Worm (Caenorhabditis elegans) whole organism, young adult: ENCODE measurements around the gene igcm-4.
"Not testable (repeated sequence)": the region's sequence is repeated elsewhere in the genome, so short reads cannot be mapped to it uniquely, and the experiment has no call there.

Experiments
- B0019.2 ChIP-seq: fragments of 200-800 bp; sonication (Bioruptor generic); conservative IDR thresholded peaks from 2 replicates; pipeline ENCODE4 v1.3.6; 2022; ENCODE audit warnings: missing genetic modification reagents, missing genetic modification characterization, missing compliant biosample characterization
- C17E4.6 ChIP-seq: fragments of 200-800 bp; sonication (Bioruptor generic); IDR thresholded peaks from 2 replicates; pipeline ENCODE4 v1.3.6; 2022; ENCODE audit warnings: missing genetic modification reagents, missing genetic modification characterization, missing compliant biosample characterization
- D2030.7 ChIP-seq: fragments of 200-800 bp; sonication (Bioruptor generic); IDR thresholded peaks from 2 replicates; pipeline ENCODE4 v1.3.6; 2022; ENCODE audit warnings: missing genetic modification reagents, missing genetic modification characterization, missing compliant biosample characterization
- F33H1.4 ChIP-seq: fragments of 200-800 bp; sonication (Bioruptor generic); IDR thresholded peaks from 2 replicates; pipeline ENCODE4 v1.3.6; 2022; ENCODE audit warnings: missing genetic modification reagents, missing genetic modification characterization, missing compliant biosample characterization
- F39B2.1 ChIP-seq: fragments of 200-800 bp; sonication (Bioruptor generic); IDR thresholded peaks from 2 replicates; pipeline ENCODE4 v1.3.6; 2022; ENCODE audit warnings: missing genetic modification reagents, missing genetic modification characterization, missing compliant biosample characterization
- K11D2.4 ChIP-seq: fragments of 200-800 bp; sonication (Bioruptor generic); IDR thresholded peaks from 2 replicates; pipeline ENCODE4 v1.3.6; 2022; ENCODE audit warnings: missing genetic modification reagents, missing genetic modification characterization, missing compliant biosample characterization
- Y53F4B.3 ChIP-seq: fragments of 200-800 bp; sonication (Bioruptor generic); IDR thresholded peaks from 2 replicates; pipeline ENCODE4 v1.3.6; 2022; ENCODE audit warnings: missing genetic modification reagents, missing genetic modification characterization, missing compliant biosample characterization
- Y53G8AR.9 ChIP-seq: fragments of 200-800 bp; sonication (Bioruptor generic); conservative IDR thresholded peaks from 2 replicates; pipeline ENCODE4 v1.3.6; 2022; ENCODE audit warnings: missing genetic modification reagents, missing genetic modification characterization, missing compliant biosample characterization
- Y56A3A.18 ChIP-seq: fragments of 200-800 bp; sonication (Bioruptor generic); IDR thresholded peaks from 2 replicates; pipeline ENCODE4 v1.3.6; 2022; ENCODE audit warnings: missing genetic modification reagents, missing genetic modification characterization, missing compliant biosample characterization
- Y67H2A.10 ChIP-seq: fragments of 200-800 bp; sonication (Bioruptor generic); conservative IDR thresholded peaks from 2 replicates; pipeline ENCODE4 v1.3.6; 2022; ENCODE audit warnings: missing genetic modification reagents, missing genetic modification characterization, missing compliant biosample characterization
- Y79H2A.3 ChIP-seq: fragments of 200-800 bp; sonication (Bioruptor generic); conservative IDR thresholded peaks from 2 replicates; pipeline ENCODE4 v1.3.6; 2022; ENCODE audit warnings: missing genetic modification reagents, missing genetic modification characterization, missing compliant biosample characterization
- Y95B8A.8 ChIP-seq: fragments of 200-800 bp; sonication (Bioruptor generic); IDR thresholded peaks from 2 replicates; pipeline ENCODE4 v1.3.6; 2022; ENCODE audit warnings: missing genetic modification reagents, missing genetic modification characterization, missing compliant biosample characterization
- aptf-2 ChIP-seq: fragments of 200-800 bp; sonication (Bioruptor generic); conservative IDR thresholded peaks from 2 replicates; pipeline ENCODE4 v1.3.6; 2022; ENCODE audit warnings: missing genetic modification reagents, missing genetic modification characterization, missing compliant biosample characterization
- aptf-3 ChIP-seq: fragments of 200-800 bp; sonication (Bioruptor generic); IDR thresholded peaks from 2 replicates; pipeline ENCODE4 v1.3.6; 2022; ENCODE audit warnings: missing genetic modification characterization, missing compliant biosample characterization
- attf-3 ChIP-seq: fragments of 200-800 bp; sonication (Bioruptor generic); conservative IDR thresholded peaks from 2 replicates; pipeline ENCODE4 v1.3.6; 2022; ENCODE audit warnings: missing genetic modification reagents, missing genetic modification characterization, missing compliant biosample characterization
- attf-6 ChIP-seq: fragments of 200-800 bp; sonication (Bioruptor generic); IDR thresholded peaks from 2 replicates; pipeline ENCODE4 v1.3.6; 2022; ENCODE audit warnings: missing genetic modification reagents, missing genetic modification characterization, missing compliant biosample characterization
- bed-1 ChIP-seq: fragments of 200-800 bp; sonication (Bioruptor generic); IDR thresholded peaks from 2 replicates; pipeline ENCODE4 v1.3.6; 2022; ENCODE audit warnings: missing genetic modification reagents, missing genetic modification characterization, missing compliant biosample characterization
- bed-2 ChIP-seq: fragments of 200-800 bp; sonication (Bioruptor generic); IDR thresholded peaks from 2 replicates; pipeline ENCODE4 v1.3.6; 2022; ENCODE audit warnings: missing genetic modification reagents, missing genetic modification characterization, missing compliant biosample characterization
- cebp-1 ChIP-seq, 2 experiments: fragments of 200-800 bp in 1 of 2; sonication (Bioruptor generic) in 1 of 2; sonication (generic microtip) in 1 of 2; IDR thresholded peaks in 1 of 2; optimal IDR thresholded peaks in 1 of 2; 2 replicates each; pipeline versions ENCODE4 v1.3.6 to Lab custom; 2017 to 2022; ENCODE audit warnings: missing compliant biosample characterization in 2 of 2, missing genetic modification characterization in 2 of 2, mild to moderate bottlenecking in 1 of 2, missing genetic modification reagents in 1 of 2, moderate library complexity in 1 of 2
- ceh-100 ChIP-seq: fragments of 200-800 bp; sonication (Bioruptor generic); IDR thresholded peaks from 2 replicates; pipeline ENCODE4 v1.3.6; 2022; ENCODE audit warnings: missing genetic modification reagents, missing genetic modification characterization, missing compliant biosample characterization
- ceh-40 ChIP-seq: fragments of 200-800 bp; sonication (Bioruptor generic); IDR thresholded peaks from 2 replicates; pipeline ENCODE4 v1.3.6; 2022; ENCODE audit warnings: missing genetic modification characterization, missing compliant biosample characterization
- ceh-58 ChIP-seq: fragments of 200-800 bp; sonication (Bioruptor generic); IDR thresholded peaks from 2 replicates; pipeline ENCODE4 v1.3.6; 2022; ENCODE audit warnings: missing genetic modification characterization, missing compliant biosample characterization
- ceh-91 ChIP-seq: fragments of 200-800 bp; sonication (Bioruptor generic); IDR thresholded peaks from 2 replicates; pipeline ENCODE4 v1.3.6; 2022; ENCODE audit warnings: missing genetic modification reagents, missing genetic modification characterization, missing compliant biosample characterization
- dox-1 ChIP-seq: fragments of 200-800 bp; sonication (Bioruptor generic); IDR thresholded peaks from 2 replicates; pipeline ENCODE4 v1.3.6; 2022; ENCODE audit warnings: missing genetic modification reagents, missing genetic modification characterization, missing compliant biosample characterization
- egl-18 ChIP-seq: fragments of 200-800 bp; sonication (Bioruptor generic); IDR thresholded peaks from 2 replicates; pipeline ENCODE4 v1.3.6; 2022; ENCODE audit warnings: missing genetic modification reagents, missing genetic modification characterization, missing compliant biosample characterization
- egl-44 ChIP-seq: fragments of 200-800 bp; sonication (Bioruptor generic); IDR thresholded peaks from 2 replicates; pipeline ENCODE4 v1.3.6; 2022; ENCODE audit warnings: missing genetic modification reagents, missing genetic modification characterization, missing compliant biosample characterization
- ekl-4 ChIP-seq: fragments of 200-800 bp; sonication (Bioruptor generic); IDR thresholded peaks from 2 replicates; pipeline ENCODE4 v1.3.6; 2022; ENCODE audit warnings: missing genetic modification reagents, missing genetic modification characterization, missing compliant biosample characterization
- hmg-20 ChIP-seq: fragments of 200-800 bp; sonication (Bioruptor generic); IDR thresholded peaks from 2 replicates; pipeline ENCODE4 v1.3.6; 2022; ENCODE audit warnings: missing genetic modification reagents, missing genetic modification characterization, missing compliant biosample characterization
- hsf-1 ChIP-seq: fragments of 200-800 bp; sonication (Bioruptor generic); IDR thresholded peaks from 2 replicates; pipeline ENCODE4 v1.3.6; 2022; ENCODE audit warnings: missing genetic modification reagents, missing genetic modification characterization, missing compliant biosample characterization
- let-526 ChIP-seq: fragments of 200-800 bp; sonication (Bioruptor generic); IDR thresholded peaks from 2 replicates; pipeline ENCODE4 v1.3.6; 2022; ENCODE audit warnings: missing genetic modification reagents, missing genetic modification characterization, missing compliant biosample characterization
- lin-26 ChIP-seq: fragments of 200-800 bp; sonication (Bioruptor generic); IDR thresholded peaks from 2 replicates; pipeline ENCODE4 v1.3.6; 2022; ENCODE audit warnings: missing genetic modification reagents, missing genetic modification characterization, missing compliant biosample characterization
- madf-3 ChIP-seq: fragments of 200-800 bp; sonication (Bioruptor generic); IDR thresholded peaks from 2 replicates; pipeline ENCODE4 v1.3.6; 2022; ENCODE audit warnings: missing genetic modification reagents, missing genetic modification characterization, missing compliant biosample characterization
- madf-6 ChIP-seq: fragments of 200-800 bp; sonication (Bioruptor generic); IDR thresholded peaks from 2 replicates; pipeline ENCODE4 v1.3.6; 2022; ENCODE audit warnings: missing genetic modification reagents, missing genetic modification characterization, missing compliant biosample characterization
- madf-8 ChIP-seq: fragments of 200-800 bp; sonication (Bioruptor generic); conservative IDR thresholded peaks from 2 replicates; pipeline ENCODE4 v1.3.6; 2022; ENCODE audit warnings: missing genetic modification reagents, missing genetic modification characterization, missing compliant biosample characterization
- mcd-1 ChIP-seq: fragments of 200-800 bp; sonication (Bioruptor generic); IDR thresholded peaks from 2 replicates; pipeline ENCODE4 v1.3.6; 2022; ENCODE audit warnings: missing genetic modification reagents, missing genetic modification characterization, missing compliant biosample characterization
- nfya-2 ChIP-seq: fragments of 200-800 bp; sonication (Bioruptor generic); IDR thresholded peaks from 2 replicates; pipeline ENCODE4 v1.3.6; 2022; ENCODE audit warnings: missing genetic modification reagents, missing genetic modification characterization, missing compliant biosample characterization
- nfyb-1 ChIP-seq: fragments of 200-800 bp; sonication (Bioruptor generic); IDR thresholded peaks from 2 replicates; pipeline ENCODE4 v1.3.6; 2022; ENCODE audit warnings: missing genetic modification reagents, missing genetic modification characterization, missing compliant biosample characterization
- nhr-120 ChIP-seq: fragments of 200-800 bp; sonication (Bioruptor generic); IDR thresholded peaks from 2 replicates; pipeline ENCODE4 v1.3.6; 2022; ENCODE audit warnings: missing genetic modification characterization, missing compliant biosample characterization
- pbrm-1 ChIP-seq: fragments of 200-800 bp; sonication (Bioruptor generic); IDR thresholded peaks from 2 replicates; pipeline ENCODE4 v1.3.6; 2022; ENCODE audit warnings: missing genetic modification reagents, missing genetic modification characterization, missing compliant biosample characterization
- sea-2 ChIP-seq: fragments of 200-800 bp; sonication (Bioruptor generic); IDR thresholded peaks from 2 replicates; pipeline ENCODE4 v1.3.6; 2022; ENCODE audit warnings: missing genetic modification characterization, missing compliant biosample characterization
- ztf-25 ChIP-seq: fragments of 200-800 bp; sonication (Bioruptor generic); IDR thresholded peaks from 2 replicates; pipeline ENCODE4 v1.3.6; 2022; ENCODE audit warnings: missing genetic modification reagents, missing genetic modification characterization, missing compliant biosample characterization
- ztf-28 ChIP-seq: fragments of 200-800 bp; sonication (Bioruptor generic); IDR thresholded peaks from 2 replicates; pipeline ENCODE4 v1.3.6; 2022; ENCODE audit warnings: missing genetic modification reagents, missing genetic modification characterization, missing compliant biosample characterization

Gene igcm-4

DNA sequence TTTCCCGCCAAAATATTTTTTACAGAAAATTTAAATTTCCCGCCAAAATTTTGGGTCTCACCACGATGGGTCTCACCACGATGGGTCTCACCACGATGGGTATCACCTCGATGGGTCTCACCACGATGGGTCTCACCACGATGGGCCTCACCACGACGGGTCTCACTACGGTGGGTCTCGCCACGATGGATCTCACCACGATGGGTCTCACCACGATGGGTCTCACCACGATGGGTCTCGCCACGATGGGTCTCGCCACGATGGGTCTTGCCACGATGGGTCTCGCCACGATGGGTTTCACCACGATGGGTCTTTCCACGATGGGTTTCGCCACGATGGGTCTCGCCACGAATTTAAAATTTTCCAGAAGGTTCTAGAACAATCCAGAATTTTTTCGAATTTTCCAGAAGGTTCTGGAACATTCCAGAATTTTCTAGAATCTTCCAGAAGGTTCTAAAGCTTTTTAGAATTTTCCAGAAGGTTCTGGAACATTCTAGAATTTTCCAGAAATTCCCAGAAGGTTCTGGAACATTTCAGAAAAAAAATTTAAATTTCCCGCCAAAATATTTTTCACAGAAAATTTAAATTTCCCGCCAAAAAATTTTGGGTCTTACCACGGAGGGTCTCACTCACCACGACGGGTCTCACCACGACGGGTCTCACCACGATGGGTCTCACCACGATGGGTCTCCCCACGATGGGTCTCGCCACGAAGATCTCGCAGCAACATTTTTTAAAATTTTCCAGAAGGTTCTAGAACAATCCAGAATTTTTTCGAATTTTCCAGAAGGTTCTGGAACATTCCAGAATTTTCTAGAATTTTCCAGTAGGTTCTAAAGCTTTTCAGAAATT lies 12.6 kb upstream of the igcm-4 start (continued):
- TF ChIP-seq madf-3 (GFP tag; lab: Robert Waterston, UW): peak; percentile 53; the same call in 1 of the 2 replicates
- TF ChIP-seq ceh-100 (GFP tag; lab: Robert Waterston, UW): peak; percentile 52
- 0 out of 2 replicates have a peak, but pooled peaks have one; percentile 42 for TF ChIP-seq Y53G8AR.9 (GFP tag; lab: Robert Waterston, UW)
- peak; percentile 51; the same call in 1 of the 2 replicates for TF ChIP-seq lin-26
- peak; percentile 93; the same call in 1 of the 2 replicates for TF ChIP-seq nhr-120

DNA sequence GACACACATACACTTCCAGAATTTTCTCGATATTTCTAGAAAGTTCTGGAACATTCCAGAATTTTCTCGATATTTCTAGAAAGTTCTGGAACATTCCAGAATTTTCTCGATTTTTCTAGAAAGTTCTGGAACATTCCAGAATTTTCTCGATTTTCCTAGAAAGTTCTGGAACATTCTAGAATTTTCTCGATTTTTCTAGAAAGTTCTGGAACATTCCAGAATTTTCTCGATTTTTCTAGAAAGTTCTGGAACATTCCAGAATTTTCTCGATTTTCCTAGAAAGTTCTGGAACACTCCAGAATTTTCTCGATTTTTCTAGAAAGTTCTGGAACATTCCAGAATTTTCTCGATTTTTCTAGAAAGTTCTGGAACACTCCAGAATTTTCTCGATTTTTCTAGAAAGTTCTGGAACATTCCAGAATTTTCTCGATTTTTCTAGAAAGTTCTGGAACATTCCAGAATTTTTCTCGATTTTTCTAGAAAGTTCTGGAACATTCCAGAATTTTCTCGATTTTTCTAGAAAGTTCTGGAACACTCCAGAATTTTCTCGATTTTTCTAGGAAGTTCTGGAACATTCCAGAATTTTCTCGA lies 11.8 kb upstream of the igcm-4 start:
- peak; percentile 89; the same call in 1 of the 2 replicates for TF ChIP-seq bed-1 (GFP tag; lab: Robert Waterston, UW)
- peak; percentile 98; the same call in 1 of the 2 replicates for TF ChIP-seq ztf-25
- TF ChIP-seq nfyb-1 (GFP tag; lab: Robert Waterston, UW): peak; percentile 96
- TF ChIP-seq D2030.7 (GFP tag; lab: Robert Waterston, UW): peak; percentile 98
- peak; percentile 91; the same call in 1 of the 2 replicates for TF ChIP-seq Y56A3A.18
- peak; percentile 61; the same call in 1 of the 2 replicates for TF ChIP-seq mcd-1 (GFP tag; lab: Robert Waterston, UW)
- peak; percentile 94; the same call in 1 of the 2 replicates for TF ChIP-seq Y79H2A.3 (GFP tag; lab: Robert Waterston, UW)
- TF ChIP-seq ekl-4 (GFP tag; lab: Robert Waterston, UW): peak; percentile 98
- peak; percentile 76 for TF ChIP-seq cebp-1 (GFP tag; IDR thresholded peaks at IDR 0.05; lab: Robert Waterston, UW)
- TF ChIP-seq cebp-1 (tag; optimal IDR thresholded peaks at IDR 0.05; lab: Kevin White, UChicago): not testable (repeated sequence)
- TF ChIP-seq aptf-2 (GFP tag; lab: Robert Waterston, UW): peak; percentile 83
- TF ChIP-seq sea-2 (GFP tag; lab: Robert Waterston, UW): peak; percentile 56; the same call in 1 of the 2 replicates
- peak; percentile 93 for TF ChIP-seq B0019.2 (GFP tag; lab: Robert Waterston, UW)
- TF ChIP-seq egl-18 (GFP tag; lab: Robert Waterston, UW): peak; percentile 96
- TF ChIP-seq Y53F4B.3 (GFP tag; lab: Robert Waterston, UW): peak; percentile 97
- TF ChIP-seq ceh-91 (GFP tag; lab: Robert Waterston, UW): peak; percentile 77
- TF ChIP-seq aptf-3 (GFP tag; lab: Robert Waterston, UW): peak; percentile 98
- TF ChIP-seq attf-6 (GFP tag; lab: Robert Waterston, UW): peak; percentile 92
- TF ChIP-seq attf-3 (GFP tag; lab: Robert Waterston, UW): peak; percentile 72
- peak; percentile 96 for TF ChIP-seq ceh-40 (GFP tag; lab: Robert Waterston, UW)
- peak; percentile 96 for TF ChIP-seq pbrm-1 (GFP tag; lab: Robert Waterston, UW)
- TF ChIP-seq bed-2 (GFP tag; lab: Robert Waterston, UW): 0 out of 2 replicates have a peak, but pooled peaks have one; percentile 57
- peak; percentile 62 for TF ChIP-seq F33H1.4 (GFP tag; lab: Robert Waterston, UW)
- TF ChIP-seq dox-1: peak; percentile 100
- TF ChIP-seq Y95B8A.8 (GFP tag; lab: Robert Waterston, UW): peak; percentile 97
- peak; percentile 91 for TF ChIP-seq madf-6 (GFP tag; lab: Robert Waterston, UW)
- TF ChIP-seq hsf-1: peak; percentile 100
- TF ChIP-seq F39B2.1 (GFP tag; lab: Robert Waterston, UW): peak; percentile 94
- TF ChIP-seq ceh-100 (GFP tag; lab: Robert Waterston, UW): peak; percentile 87
- TF ChIP-seq hmg-20: peak; percentile 2; the same call in 1 of the 2 replicates
- TF ChIP-seq egl-44: peak; percentile 97
- TF ChIP-seq madf-3 (GFP tag; lab: Robert Waterston, UW): peak; percentile 95
- 0 out of 2 replicates have a peak, but pooled peaks have one; percentile 8 for TF ChIP-seq madf-8
- peak; percentile 93 for TF ChIP-seq let-526 (GFP tag; lab: Robert Waterston, UW)
- peak; percentile 54; the same call in 1 of the 2 replicates for TF ChIP-seq K11D2.4 (GFP tag; lab: Robert Waterston, UW)
- peak; percentile 88 for TF ChIP-seq ztf-28 (GFP tag; lab: Robert Waterston, UW)
- peak; percentile 42; the same call in 1 of the 2 replicates for TF ChIP-seq C17E4.6
- TF ChIP-seq nfya-2 (GFP tag; lab: Robert Waterston, UW): peak; percentile 88
- TF ChIP-seq Y67H2A.10 (GFP tag; lab: Robert Waterston, UW): peak; percentile 89
- peak; percentile 87; the same call in 1 of the 2 replicates for TF ChIP-seq nhr-120
- peak; percentile 98; the same call in 1 of the 2 replicates for TF ChIP-seq ceh-58
